Fruit fly (Drosophila melanogaster): ENCODE measurements around the gene CG9386.

- TF ChIP-seq Scr (GFP tag; IDR thresholded peaks at IDR 0.05; ENCODE audit: partially characterized antibody) (no peak), Kr (GFP tag; optimal IDR thresholded peaks at IDR 0.05) (no peak), gcm2 (GFP tag; optimal IDR thresholded peaks at IDR 0.05) (no peak), CG18619 (GFP tag; optimal IDR thresholded peaks at IDR 0.05) (no peak), Dip2 (GFP tag; IDR thresholded peaks at IDR 0.05) (no peak), da (GFP tag; optimal IDR thresholded peaks at IDR 0.05) (no peak), wor (GFP tag; IDR thresholded peaks at IDR 0.05) (no peak), lov (optimal IDR thresholded peaks at IDR 0.05) (no peak), lov (GFP tag; IDR thresholded peaks at IDR 0.05) (no peak), Dad (GFP tag; optimal IDR thresholded peaks at IDR 0.05) (no peak), Camta (GFP tag; optimal IDR thresholded peaks at IDR 0.05) (no peak), Dfd (GFP tag; optimal IDR thresholded peaks at IDR 0.05) (no peak), sd (tag; optimal IDR thresholded peaks at IDR 0.05) (peak; percentile 5), bsh (GFP tag; optimal IDR thresholded peaks at IDR 0.05) (no peak)
Observed at dm6 chr3R:9529913-9530312, 25.3 kb downstream of the CG9386 start.

Measured in whole organism, embryonic.